Fruit fly (Drosophila melanogaster): ENCODE measurements around the gene CG14316.

DNA sequence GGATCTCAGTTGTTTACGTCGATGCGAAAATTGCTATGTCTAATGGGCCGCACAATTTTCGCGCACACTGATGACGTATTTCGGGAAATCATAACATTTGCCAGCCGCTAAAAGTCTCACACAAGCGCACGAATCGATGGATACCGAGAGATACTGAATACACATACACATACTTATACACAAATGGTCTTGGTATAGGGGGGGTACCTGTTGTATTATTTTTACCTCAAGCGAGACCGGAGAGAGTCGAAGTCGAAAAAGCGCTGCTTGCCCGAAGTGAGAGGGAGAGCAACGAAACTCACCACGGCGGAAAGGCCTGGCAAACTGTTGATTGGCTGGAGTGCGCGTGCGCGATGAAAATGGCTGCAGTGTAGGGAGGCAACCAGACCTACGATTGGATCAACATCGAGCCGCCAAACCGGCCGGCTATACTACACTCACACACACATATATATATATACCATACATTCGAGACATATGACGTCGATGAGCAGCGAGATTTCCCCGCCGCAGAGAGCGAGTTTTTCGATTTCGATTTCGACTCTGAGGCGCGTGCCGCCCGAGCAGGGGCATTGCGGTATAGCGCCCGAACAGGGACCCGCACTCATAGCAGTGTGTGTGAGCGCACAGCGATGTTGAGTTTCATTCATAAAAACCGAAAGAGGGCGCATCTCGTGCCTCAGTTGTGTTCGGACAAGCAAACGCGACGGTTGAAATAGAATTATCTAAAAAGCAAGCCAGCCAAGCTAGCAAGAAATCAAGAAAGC, 30.4 kb upstream of the CG14316 start:
- TF ChIP-seq Jra (GFP tag; optimal IDR thresholded peaks at IDR 0.05) (no peak), lola (GFP tag; optimal IDR thresholded peaks at IDR 0.05) (no peak), Dfd (GFP tag; optimal IDR thresholded peaks at IDR 0.05) (no peak), Hr83 (GFP tag; optimal IDR thresholded peaks at IDR 0.05; ENCODE audit: poor library complexity, severe bottlenecking) (peak; percentile 10), h (GFP tag; optimal IDR thresholded peaks at IDR 0.05) (peak; percentile 82), Hr78 (GFP tag; optimal IDR thresholded peaks at IDR 0.05) (no peak), pan (optimal IDR thresholded peaks at IDR 0.05) (no peak), psq (GFP tag; optimal IDR thresholded peaks at IDR 0.05) (no peak), sv (GFP tag; optimal IDR thresholded peaks at IDR 0.05) (no peak), br (GFP tag; optimal IDR thresholded peaks at IDR 0.05) (no peak), dmrt93B (GFP tag; optimal IDR thresholded peaks at IDR 0.05) (no peak), CrebA (GFP tag; optimal IDR thresholded peaks at IDR 0.05; ENCODE audit: borderline replicate concordance) (peak; percentile 35), dsf (GFP tag; optimal IDR thresholded peaks at IDR 0.05; ENCODE audit: borderline replicate concordance) (no peak), usp (GFP tag; optimal IDR thresholded peaks at IDR 0.05) (no peak)

All from whole organism, wandering third instar larva.